Fruit fly (Drosophila melanogaster): ENCODE data around the gene CG31287.

Gene CG31287

dm6 chr3R:16249829-16250814 is 47.0 kb downstream of the CG31287 start (continued):
- TF ChIP-seq CG6276 (GFP tag; optimal IDR thresholded peaks at IDR 0.05): peak; percentile 35
- peak; percentile 65 for TF ChIP-seq OdsH (GFP tag; optimal IDR thresholded peaks at IDR 0.05)
- peak; percentile 48 for TF ChIP-seq achi (GFP tag; optimal IDR thresholded peaks at IDR 0.05)
- no peak for TF ChIP-seq CG8632 (GFP tag; optimal IDR thresholded peaks at IDR 0.05)
- peak; percentile 69 for TF ChIP-seq Hr39 (GFP tag; optimal IDR thresholded peaks at IDR 0.05)
- TF ChIP-seq svp (GFP tag): peak; percentile 94
- TF ChIP-seq Sox102F (GFP tag; optimal IDR thresholded peaks at IDR 0.05): peak; percentile 71
- TF ChIP-seq Eip93F (GFP tag; optimal IDR thresholded peaks at IDR 0.05): peak; percentile 62
- TF ChIP-seq Sox14 (GFP tag; optimal IDR thresholded peaks at IDR 0.05): peak; percentile 65
- TF ChIP-seq Lpt (GFP tag; optimal IDR thresholded peaks at IDR 0.05): peak; percentile 76
- peak; percentile 50 for TF ChIP-seq lz (GFP tag; optimal IDR thresholded peaks at IDR 0.05)
- TF ChIP-seq cyc (GFP tag; optimal IDR thresholded peaks at IDR 0.05): peak; percentile 59
- TF ChIP-seq CG3032 (tag; optimal IDR thresholded peaks at IDR 0.05): peak; percentile 37
- TF ChIP-seq CG16779 (tag; optimal IDR thresholded peaks at IDR 0.05): peak; percentile 50
- peak; percentile 45 for TF ChIP-seq CG34406 (GFP tag; optimal IDR thresholded peaks at IDR 0.05)

- TF ChIP-seq topi (GFP tag; optimal IDR thresholded peaks at IDR 0.05) (no peak), Gug (GFP tag; IDR thresholded peaks at IDR 0.05) (no peak), eg (GFP tag; IDR thresholded peaks at IDR 0.05) (no peak), CG8119 (GFP tag; IDR thresholded peaks at IDR 0.05) (no peak), svp (GFP tag) (peak; percentile 59), Blimp-1 (GFP tag; optimal IDR thresholded peaks at IDR 0.05) (no peak), CG7368 (GFP tag; optimal IDR thresholded peaks at IDR 0.05) (no peak), CG6808 (GFP tag; optimal IDR thresholded peaks at IDR 0.05) (no peak)
These were observed 48.2 kb downstream of the CG31287 start for dm6 chr3R:16251270-16251925.

- TF ChIP-seq acj6 (GFP tag; optimal IDR thresholded peaks at IDR 0.05): no peak
- TF ChIP-seq svp (GFP tag): peak; percentile 51
- no peak for TF ChIP-seq CG11294 (GFP tag; IDR thresholded peaks at IDR 0.05)
- no peak for TF ChIP-seq CG10669 (GFP tag; optimal IDR thresholded peaks at IDR 0.05)
- no peak for TF ChIP-seq Lpt (GFP tag; optimal IDR thresholded peaks at IDR 0.05)
- no peak for TF ChIP-seq Ets96B (tag; optimal IDR thresholded peaks at IDR 0.05)
- peak; percentile 76 for TF ChIP-seq CG6854 (GFP tag; optimal IDR thresholded peaks at IDR 0.05)
- TF ChIP-seq dac (GFP tag; optimal IDR thresholded peaks at IDR 0.05): no peak
- TF ChIP-seq CG1621 (tag; optimal IDR thresholded peaks at IDR 0.05): peak; percentile 23
- no peak for TF ChIP-seq Sox14 (GFP tag; optimal IDR thresholded peaks at IDR 0.05)
- TF ChIP-seq spab (GFP tag; optimal IDR thresholded peaks at IDR 0.05): no peak
- TF ChIP-seq CG3919 (GFP tag; optimal IDR thresholded peaks at IDR 0.05): no peak
- TF ChIP-seq salr (GFP tag; optimal IDR thresholded peaks at IDR 0.05): no peak
These were observed 48.7 kb downstream of the CG31287 start for dm6 chr3R:16251926-16252287.

- peak; percentile 52 for TF ChIP-seq Lpt (GFP tag; optimal IDR thresholded peaks at IDR 0.05)
- no peak for TF ChIP-seq Eip75B (GFP tag; optimal IDR thresholded peaks at IDR 0.05)
- TF ChIP-seq CG8119 (GFP tag; IDR thresholded peaks at IDR 0.05): no peak
- no peak for TF ChIP-seq Ets21C (GFP tag; optimal IDR thresholded peaks at IDR 0.05)
- TF ChIP-seq CG10631 (GFP tag; optimal IDR thresholded peaks at IDR 0.05): no peak
- TF ChIP-seq CG7368 (GFP tag; optimal IDR thresholded peaks at IDR 0.05): peak; percentile 2
- no peak for TF ChIP-seq lz (GFP tag; optimal IDR thresholded peaks at IDR 0.05)
- no peak for TF ChIP-seq CG11902 (GFP tag; optimal IDR thresholded peaks at IDR 0.05)
- TF ChIP-seq Blimp-1 (GFP tag; optimal IDR thresholded peaks at IDR 0.05): no peak
- peak; percentile 22 for TF ChIP-seq net (GFP tag; optimal IDR thresholded peaks at IDR 0.05)
- no peak for TF ChIP-seq Hr39 (GFP tag; optimal IDR thresholded peaks at IDR 0.05)
- no peak for TF ChIP-seq Sox102F (GFP tag; optimal IDR thresholded peaks at IDR 0.05)
- no peak for TF ChIP-seq Met (GFP tag; optimal IDR thresholded peaks at IDR 0.05)
- TF ChIP-seq dac (GFP tag; optimal IDR thresholded peaks at IDR 0.05): no peak
- TF ChIP-seq Hr38 (GFP tag; optimal IDR thresholded peaks at IDR 0.05): no peak
- no peak for TF ChIP-seq acj6 (GFP tag; optimal IDR thresholded peaks at IDR 0.05)
- no peak for TF ChIP-seq CG15336 (GFP tag; IDR thresholded peaks at IDR 0.05)
- no peak for TF ChIP-seq vri (GFP tag; optimal IDR thresholded peaks at IDR 0.05)
- TF ChIP-seq CG8632 (GFP tag; optimal IDR thresholded peaks at IDR 0.05): no peak
- TF ChIP-seq OdsH (GFP tag; optimal IDR thresholded peaks at IDR 0.05): no peak
- TF ChIP-seq CG9139 (GFP tag; optimal IDR thresholded peaks at IDR 0.05): peak; percentile 53
- no peak for TF ChIP-seq topi (GFP tag; optimal IDR thresholded peaks at IDR 0.05)
- peak in 1 of 2 experiments; percentile 38 for TF ChIP-seq salr (GFP tag; optimal IDR thresholded peaks at IDR 0.05)
These were observed 49.8 kb downstream of the CG31287 start for dm6 chr3R:16252898-16253412.

Measured in whole organism, prepupa.